Worm (Caenorhabditis elegans) whole organism, L1 larva: ENCODE measurements around the gene srd-30.

Experiments used
- ceh-82 ChIP-seq, 3 experiments: fragments of 150-350 bp in 1 of 3; sonication (generic microtip) in 2 of 3; optimal IDR thresholded peaks; 2 replicates each; lab custom pipeline; 2014 to 2017; ENCODE audit warnings: missing biosample characterization in 3 of 3, missing genetic modification characterization in 3 of 3
- egl-13 ChIP-seq: sonication (generic microtip); optimal IDR thresholded peaks from 2 replicates; lab custom pipeline; 2016; ENCODE audit warnings: missing genotype, missing genetic modification reagents, missing genetic modification characterization, missing compliant biosample characterization
- hlh-4 ChIP-seq: sonication (generic microtip); optimal IDR thresholded peaks from 2 replicates; lab custom pipeline; 2016; ENCODE audit warnings: mild to moderate bottlenecking, missing genetic modification characterization, missing compliant biosample characterization
- zag-1 ChIP-seq: fragments of 150-350 bp; optimal IDR thresholded peaks from 2 replicates; lab custom pipeline; 2014; ENCODE audit warnings: missing biosample characterization, missing genetic modification characterization
- ztf-11 ChIP-seq, 2 experiments: sonication (generic microtip); optimal IDR thresholded peaks; 2 replicates each; lab custom pipeline; 2016 to 2017; ENCODE audit warnings: missing genetic modification characterization in 2 of 2, missing biosample characterization in 1 of 2, missing compliant biosample characterization in 1 of 2
- ztf-4 ChIP-seq: fragments of 150-350 bp; optimal IDR thresholded peaks from 2 replicates; lab custom pipeline; 2014; ENCODE audit warnings: missing biosample characterization, missing genetic modification characterization

DNA sequence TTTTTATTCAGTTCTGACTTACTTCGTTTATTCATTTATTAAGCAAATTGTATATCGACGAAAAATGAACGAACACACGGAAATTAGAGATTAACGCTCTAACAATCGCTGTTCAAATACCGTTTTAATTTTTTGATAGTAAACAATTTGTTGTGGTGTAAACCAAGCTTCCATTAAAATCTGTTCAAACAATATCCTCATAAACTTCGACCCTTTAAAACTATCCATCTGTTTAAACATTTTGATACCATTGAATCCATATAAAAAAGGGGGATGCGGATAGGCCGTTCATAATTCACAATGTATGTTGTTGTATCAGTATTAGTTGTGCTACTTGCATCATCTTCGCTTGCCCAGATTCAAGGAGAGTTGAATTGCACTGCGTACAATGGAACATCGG lies 3.1 kb upstream of the srd-30 start, which contains the start of gene F07C4.6:
- TF ChIP-seq zag-1 (no peak), ztf-4 (tag; lab: Kevin White, UChicago) (no peak), hlh-4 (no peak), egl-13 (no peak), ceh-82 (tag; optimal IDR thresholded peaks at IDR 0.05; lab: Kevin White, UChicago) (no peak), ztf-11 (tag; optimal IDR thresholded peaks at IDR 0.05; lab: Kevin White, UChicago) (no peak)
